Worm (Caenorhabditis elegans): Measurements from ENCODE around the gene enpl-1.

- TF ChIP-seq pha-4 (GFP tag; IDR thresholded peaks at IDR 0.05) (no peak), pha-4 (tag; optimal IDR thresholded peaks at IDR 0.05) (no peak), nhr-28 (tag; optimal IDR thresholded peaks at IDR 0.05) (peak; percentile 15), mdl-1 (tag; optimal IDR thresholded peaks at IDR 0.05) (no peak), lin-39 (tag; optimal IDR thresholded peaks at IDR 0.05) (no peak), lin-1 (GFP tag; IDR thresholded peaks at IDR 0.05) (no peak)
Measured at ce11 chrIV:11125604-11126003, 6.5 kb downstream of the enpl-1 start.
